Worm (Caenorhabditis elegans) whole organism, young adult: ENCODE results near the gene mrps-26.

ENCODE experiments used
- F33H1.4 ChIP-seq: fragments of 200-800 bp; sonication (Bioruptor generic); IDR thresholded peaks from 2 replicates; pipeline ENCODE4 v1.3.6; 2022; ENCODE audit warnings: missing genetic modification reagents, missing genetic modification characterization, missing compliant biosample characterization
- F37B4.10 ChIP-seq: fragments of 200-800 bp; sonication (Bioruptor generic); IDR thresholded peaks from 2 replicates; pipeline ENCODE4 v1.3.6; 2022; ENCODE audit warnings: missing genetic modification characterization, missing compliant biosample characterization
- T07F8.4 ChIP-seq: sonication (generic microtip); optimal IDR thresholded peaks from 2 replicates; lab custom pipeline; 2016; ENCODE audit warnings: mild to moderate bottlenecking, missing genetic modification characterization, moderate library complexity, missing compliant biosample characterization
- Y56A3A.18 ChIP-seq: fragments of 200-800 bp; sonication (Bioruptor generic); IDR thresholded peaks from 2 replicates; pipeline ENCODE4 v1.3.6; 2022; ENCODE audit warnings: missing genetic modification reagents, missing genetic modification characterization, missing compliant biosample characterization
- ama-1 ChIP-seq, 3 experiments: fragments of 150-350 bp in 1 of 3; sonication (generic microtip) in 2 of 3; optimal IDR thresholded peaks; 2 replicates each; lab custom pipeline; 2014 to 2018; ENCODE audit warnings: missing biosample characterization in 2 of 3, missing genetic modification characterization in 2 of 3, missing genetic modification reagents in 2 of 3
- athp-1 ChIP-seq: sonication (generic microtip); optimal IDR thresholded peaks from 2 replicates; lab custom pipeline; 2017; ENCODE audit warnings: mild to moderate bottlenecking, missing genetic modification characterization, missing compliant biosample characterization
- attf-5 ChIP-seq: fragments of 200-800 bp; sonication (Bioruptor generic); optimal IDR thresholded peaks from 2 replicates; lab custom pipeline; 2018; ENCODE audit warnings: mild to moderate bottlenecking, missing genetic modification characterization, missing compliant biosample characterization
- die-1 ChIP-seq: sonication (generic microtip); optimal IDR thresholded peaks from 2 replicates; lab custom pipeline; 2016; ENCODE audit warnings: missing genotype, mild to moderate bottlenecking, missing genetic modification characterization, missing compliant biosample characterization
- dpff-1 ChIP-seq: sonication (generic microtip); optimal IDR thresholded peaks from 2 replicates; lab custom pipeline; 2017; ENCODE audit warnings: mild to moderate bottlenecking, missing genetic modification characterization, missing compliant biosample characterization
- efl-1 ChIP-seq: fragments of 150-350 bp; optimal IDR thresholded peaks from 2 replicates; lab custom pipeline; 2014; ENCODE audit warnings: missing biosample characterization, missing genetic modification reagents, missing genetic modification characterization
- egl-44 ChIP-seq: fragments of 200-800 bp; sonication (Bioruptor generic); IDR thresholded peaks from 2 replicates; pipeline ENCODE4 v1.3.6; 2022; ENCODE audit warnings: missing genetic modification reagents, missing genetic modification characterization, missing compliant biosample characterization
- ekl-4 ChIP-seq: fragments of 200-800 bp; sonication (Bioruptor generic); IDR thresholded peaks from 2 replicates; pipeline ENCODE4 v1.3.6; 2022; ENCODE audit warnings: missing genetic modification reagents, missing genetic modification characterization, missing compliant biosample characterization
- fkh-3 ChIP-seq: sonication (generic microtip); optimal IDR thresholded peaks from 2 replicates; lab custom pipeline; 2016; ENCODE audit warnings: mild to moderate bottlenecking, missing genetic modification characterization, missing compliant biosample characterization
- gei-17 ChIP-seq: fragments of 200-800 bp; sonication (Bioruptor generic); optimal IDR thresholded peaks from 2 replicates; lab custom pipeline; 2018; ENCODE audit warnings: mild to moderate bottlenecking, missing genetic modification characterization, missing compliant biosample characterization
- hlh-26 ChIP-seq: fragments of 200-800 bp; sonication (Bioruptor generic); conservative IDR thresholded peaks from 2 replicates; pipeline ENCODE4 v1.3.6; 2022; ENCODE audit warnings: missing genetic modification reagents, missing genetic modification characterization, missing compliant biosample characterization
- hsf-1 ChIP-seq: fragments of 200-800 bp; sonication (Bioruptor generic); IDR thresholded peaks from 2 replicates; pipeline ENCODE4 v1.3.6; 2022; ENCODE audit warnings: missing genetic modification reagents, missing genetic modification characterization, missing compliant biosample characterization
- let-526 ChIP-seq: fragments of 200-800 bp; sonication (Bioruptor generic); IDR thresholded peaks from 2 replicates; pipeline ENCODE4 v1.3.6; 2022; ENCODE audit warnings: missing genetic modification reagents, missing genetic modification characterization, missing compliant biosample characterization
- lin-35 ChIP-seq, 3 experiments: fragments of 150-350 bp in 2 of 3; sonication (generic microtip) in 1 of 3; optimal IDR thresholded peaks; 2 replicates each; lab custom pipeline; 2014 to 2018; ENCODE audit warnings: missing biosample characterization in 3 of 3, missing genetic modification characterization in 3 of 3, missing genetic modification reagents in 3 of 3
- mcd-1 ChIP-seq: fragments of 200-800 bp; sonication (Bioruptor generic); IDR thresholded peaks from 2 replicates; pipeline ENCODE4 v1.3.6; 2022; ENCODE audit warnings: missing genetic modification reagents, missing genetic modification characterization, missing compliant biosample characterization
- mel-28 ChIP-seq: sonication (generic microtip); optimal IDR thresholded peaks from 2 replicates; lab custom pipeline; 2016; ENCODE audit warnings: borderline replicate concordance, mild to moderate bottlenecking, missing genetic modification characterization, missing compliant biosample characterization
- nfya-1 ChIP-seq: sonication (generic microtip); optimal IDR thresholded peaks from 2 replicates; lab custom pipeline; 2017; ENCODE audit warnings: antibody characterized with exemption, missing compliant biosample characterization, missing genetic modification characterization, borderline replicate concordance; ENCODE audit not compliant: insufficient read depth
- nfya-2 ChIP-seq: fragments of 200-800 bp; sonication (Bioruptor generic); IDR thresholded peaks from 2 replicates; pipeline ENCODE4 v1.3.6; 2022; ENCODE audit warnings: missing genetic modification reagents, missing genetic modification characterization, missing compliant biosample characterization
- nfyb-1 ChIP-seq: fragments of 200-800 bp; sonication (Bioruptor generic); IDR thresholded peaks from 2 replicates; pipeline ENCODE4 v1.3.6; 2022; ENCODE audit warnings: missing genetic modification reagents, missing genetic modification characterization, missing compliant biosample characterization
- pbrm-1 ChIP-seq: fragments of 200-800 bp; sonication (Bioruptor generic); IDR thresholded peaks from 2 replicates; pipeline ENCODE4 v1.3.6; 2022; ENCODE audit warnings: missing genetic modification reagents, missing genetic modification characterization, missing compliant biosample characterization
- repo-1 ChIP-seq: sonication (generic microtip); optimal IDR thresholded peaks from 2 replicates; lab custom pipeline; 2017; ENCODE audit warnings: mild to moderate bottlenecking, missing genetic modification characterization, missing compliant biosample characterization
- rpc-1 ChIP-seq, 2 experiments: fragments of 150-350 bp in 1 of 2; sonication (generic microtip) in 1 of 2; optimal IDR thresholded peaks; 2 replicates each; lab custom pipeline; 2014 to 2018; ENCODE audit warnings: missing biosample characterization in 1 of 2, missing genetic modification characterization in 1 of 2, missing genetic modification reagents in 1 of 2, missing genotype in 1 of 2
- somi-1 ChIP-seq: fragments of 200-800 bp; sonication (Bioruptor generic); optimal IDR thresholded peaks from 2 replicates; lab custom pipeline; 2018; ENCODE audit warnings: mild to moderate bottlenecking, missing genetic modification characterization, missing compliant biosample characterization
- tbp1 ChIP-seq: fragments of 200-800 bp; sonication (Bioruptor generic); optimal IDR thresholded peaks from 2 replicates; lab custom pipeline; 2018; ENCODE audit warnings: mild to moderate bottlenecking, missing genetic modification characterization, missing compliant biosample characterization
- tbx-9 ChIP-seq: sonication (generic microtip); optimal IDR thresholded peaks from 2 replicates; lab custom pipeline; 2016; ENCODE audit warnings: borderline replicate concordance, missing genetic modification characterization, inconsistent platforms, missing compliant biosample characterization
- unc-130 ChIP-seq: sonication (generic microtip); optimal IDR thresholded peaks from 2 replicates; lab custom pipeline; 2016; ENCODE audit warnings: missing genetic modification reagents, missing genetic modification characterization, missing compliant biosample characterization
- zfh-2 ChIP-seq: fragments of 200-800 bp; sonication (Bioruptor generic); conservative IDR thresholded peaks from 2 replicates; pipeline ENCODE4 v1.3.6; 2022; ENCODE audit warnings: missing genetic modification reagents, missing genetic modification characterization, missing compliant biosample characterization
- zim-3 ChIP-seq: sonication (generic microtip); optimal IDR thresholded peaks from 2 replicates; lab custom pipeline; 2017; ENCODE audit warnings: mild to moderate bottlenecking, missing genetic modification characterization, moderate library complexity, missing compliant biosample characterization
- ztf-22 ChIP-seq: fragments of 200-800 bp; sonication (Bioruptor generic); optimal IDR thresholded peaks from 2 replicates; lab custom pipeline; 2018; ENCODE audit warnings: mild to moderate bottlenecking, missing genetic modification characterization, moderate library complexity, missing compliant biosample characterization
- ztf-25 ChIP-seq: fragments of 200-800 bp; sonication (Bioruptor generic); IDR thresholded peaks from 2 replicates; pipeline ENCODE4 v1.3.6; 2022; ENCODE audit warnings: missing genetic modification reagents, missing genetic modification characterization, missing compliant biosample characterization
- ztf-26 ChIP-seq: sonication (generic microtip); optimal IDR thresholded peaks from 2 replicates; lab custom pipeline; 2017; ENCODE audit warnings: missing genetic modification characterization, missing compliant biosample characterization
- ztf-3 ChIP-seq: fragments of 200-800 bp; sonication (Bioruptor generic); optimal IDR thresholded peaks from 2 replicates; lab custom pipeline; 2018; ENCODE audit warnings: mild to moderate bottlenecking, missing genetic modification characterization, missing compliant biosample characterization

The mrps-26 gene

DNA sequence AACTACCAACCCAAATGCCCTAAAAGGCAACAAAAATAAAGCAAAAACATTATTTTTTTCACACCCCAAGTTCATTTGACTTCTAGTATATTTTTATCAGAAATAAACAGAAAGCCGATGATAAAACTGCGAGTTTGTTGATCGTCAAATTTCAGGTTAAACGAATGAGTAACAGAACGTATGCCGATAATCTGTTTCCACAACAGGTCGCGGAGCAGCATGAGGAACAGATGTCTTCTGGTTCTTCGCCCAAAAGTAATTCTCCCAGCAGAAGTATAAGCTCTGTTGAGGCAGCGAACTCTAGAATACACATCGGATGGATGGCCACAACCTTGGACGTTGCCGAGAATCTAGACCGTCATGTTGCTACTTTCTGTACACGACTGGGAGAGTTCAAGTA, 4.0 kb upstream of the mrps-26 start, which contains the start of gene prmt-5 (continued):
- TF ChIP-seq athp-1 (peak; percentile 91), nfya-2 (peak; percentile 37; the same call in 1 of the 2 replicates), mcd-1 (GFP tag; lab: Robert Waterston, UW) (peak; percentile 64), tbp1 (GFP tag; lab: Kevin White, UChicago) (peak; percentile 52), hlh-26 (GFP tag; lab: Robert Waterston, UW) (no peak), efl-1 (GFP tag; lab: Kevin White, UChicago) (no peak), mel-28 (no peak), nfya-1 (tag; lab: Kevin White, UChicago) (no peak), zim-3 (tag; lab: Kevin White, UChicago) (peak; percentile 91), egl-44 (no peak), zfh-2 (GFP tag; lab: Robert Waterston, UW) (no peak), ztf-25 (no peak), F33H1.4 (GFP tag; lab: Robert Waterston, UW) (peak; percentile 27; the same call in 1 of the 2 replicates)

- TF ChIP-seq ztf-22 (GFP tag; lab: Kevin White, UChicago) (no peak), ztf-26 (tag; lab: Kevin White, UChicago) (no peak), hlh-26 (GFP tag; lab: Robert Waterston, UW) (no peak), rpc-1 (optimal IDR thresholded peaks at IDR 0.05; lab: Kevin White, UChicago) (no peak), rpc-1 (tag; optimal IDR thresholded peaks at IDR 0.05; lab: Kevin White, UChicago) (no peak), tbx-9 (no peak)
Observed at ce11 chrIII:5233140-5233539, 1.3 kb upstream of the mrps-26 start.

DNA sequence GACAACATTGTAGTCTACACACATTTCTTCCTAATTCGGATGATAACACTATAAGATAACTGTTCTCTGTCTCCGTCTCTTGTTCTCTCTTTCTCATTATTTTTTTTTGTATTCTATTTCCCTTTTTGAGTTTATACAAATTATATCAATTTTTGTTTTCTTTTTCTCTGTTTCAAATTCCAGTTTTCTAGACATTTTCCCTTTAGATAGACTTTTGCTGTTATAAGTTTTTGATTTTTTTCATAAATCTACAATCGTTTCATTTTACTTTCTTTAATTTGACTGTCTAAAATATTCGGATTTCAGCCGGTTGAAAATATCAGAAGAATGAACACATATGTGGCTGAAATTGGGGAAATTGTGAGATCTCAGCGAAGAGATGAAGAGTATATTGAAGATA, 1.7 kb downstream of the mrps-26 start, which contains the start of gene prx-10:
Gene prx-10, plus strand, starts transcription at position 301 of the 400 bp plus-strand sequence.
- TF ChIP-seq unc-130 (GFP tag; lab: Kevin White, UChicago), result no peak
- TF ChIP-seq pbrm-1, result no peak
- no peak for TF ChIP-seq T07F8.4 (tag; lab: Kevin White, UChicago)
- no peak for TF ChIP-seq ztf-22 (GFP tag; lab: Kevin White, UChicago)
- no peak for TF ChIP-seq gei-17
- no peak for TF ChIP-seq ama-1 (optimal IDR thresholded peaks at IDR 0.05; lab: Kevin White, UChicago)
- TF ChIP-seq ama-1 (GFP tag; optimal IDR thresholded peaks at IDR 0.05; lab: Kevin White, UChicago), result no peak
- TF ChIP-seq dpff-1 (tag; lab: Kevin White, UChicago), result no peak
- no peak for TF ChIP-seq let-526 (GFP tag; lab: Robert Waterston, UW)
- no peak for TF ChIP-seq hsf-1
- TF ChIP-seq fkh-3 (tag; lab: Kevin White, UChicago), result no peak
- TF ChIP-seq ekl-4 (GFP tag; lab: Robert Waterston, UW), result no peak
- TF ChIP-seq die-1 (tag; lab: Kevin White, UChicago), result no peak
- TF ChIP-seq lin-35 (GFP tag; optimal IDR thresholded peaks at IDR 0.05; lab: Kevin White, UChicago), result no peak
- no peak for TF ChIP-seq Y56A3A.18 (GFP tag; lab: Robert Waterston, UW)
- TF ChIP-seq repo-1 (tag; lab: Kevin White, UChicago), result no peak

DNA sequence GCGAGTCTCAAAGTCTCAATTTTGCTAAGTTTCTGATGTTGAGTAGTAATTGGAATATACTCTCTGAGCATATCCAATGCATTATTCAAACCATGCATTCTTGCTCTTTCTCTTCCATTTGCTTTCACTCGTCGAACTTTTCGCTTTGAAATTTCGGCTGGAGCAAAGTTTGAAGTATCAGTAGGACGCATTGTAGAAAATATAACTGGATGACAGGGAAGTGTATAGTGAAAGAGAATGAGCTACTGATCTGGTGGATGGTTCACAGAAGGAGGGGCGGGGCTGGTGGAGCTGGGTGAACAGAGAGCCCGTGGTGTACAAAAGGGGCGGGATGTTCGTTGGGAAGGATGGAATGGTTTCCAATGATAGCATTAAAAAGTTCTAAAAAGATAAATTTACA, 7.4 kb downstream of the mrps-26 start:
- TF ChIP-seq F37B4.10 (GFP tag; lab: Robert Waterston, UW) (0 out of 2 replicates have a peak, but pooled peaks have one; percentile 53), ztf-3 (no peak)

DNA sequence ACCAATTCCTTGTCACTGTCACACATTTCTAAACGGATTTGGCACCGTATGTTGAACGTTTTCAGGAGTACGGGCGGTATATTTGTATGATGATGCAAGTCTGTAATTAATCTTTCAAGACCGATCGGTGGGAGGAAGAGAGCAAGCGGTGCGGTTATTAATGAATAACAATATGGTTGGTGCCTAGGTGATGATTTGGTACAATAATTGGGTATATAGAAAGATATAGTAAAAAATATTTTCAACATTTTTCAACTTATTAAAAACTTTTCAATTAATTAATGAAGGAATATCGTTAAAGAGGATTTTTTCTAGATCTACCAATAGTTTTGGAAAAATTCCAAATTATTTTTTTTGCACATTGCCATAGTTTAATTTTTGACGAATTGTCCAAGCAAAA, 10.1 kb downstream of the mrps-26 start, which contains the start of gene cnd-1:
Gene cnd-1, minus strand, starts transcription at position 101 of the 400 bp plus-strand sequence.
- TF ChIP-seq attf-5, result no peak
- TF ChIP-seq somi-1 (GFP tag; lab: Kevin White, UChicago), result no peak
- TF ChIP-seq nfyb-1 (GFP tag; lab: Robert Waterston, UW), result no peak
